Worm (Caenorhabditis elegans) whole organism, late embryonic: ENCODE data around the gene Y54G2A.16.

Experiments used
- F13H6.1 ChIP-seq: sonication (generic microtip); optimal IDR thresholded peaks from 2 replicates; lab custom pipeline; 2016; ENCODE audit warnings: missing genetic modification characterization, missing compliant biosample characterization
- Y22D7AL.16 ChIP-seq: sonication (generic microtip); optimal IDR thresholded peaks from 2 replicates; lab custom pipeline; 2016; ENCODE audit warnings: missing genetic modification characterization, missing compliant biosample characterization
- ama-1 ChIP-seq: fragments of 150-350 bp; optimal IDR thresholded peaks from 2 replicates; lab custom pipeline; 2014
- ceh-14 ChIP-seq: sonication (generic microtip); optimal IDR thresholded peaks from 2 replicates; lab custom pipeline; 2016; ENCODE audit warnings: missing genotype, missing genetic modification characterization, missing compliant biosample characterization
- ceh-22 ChIP-seq: sonication (generic microtip); optimal IDR thresholded peaks from 2 replicates; lab custom pipeline; 2017; ENCODE audit warnings: missing biosample characterization, missing genetic modification characterization
- dve-1 ChIP-seq: sonication (generic microtip); optimal IDR thresholded peaks from 2 replicates; lab custom pipeline; 2017; ENCODE audit warnings: antibody characterized with exemption, mild to moderate bottlenecking, missing genetic modification characterization, missing compliant biosample characterization
- fkh-10 ChIP-seq: fragments of 150-350 bp; optimal IDR thresholded peaks from 2 replicates; lab custom pipeline; 2014; ENCODE audit warnings: missing biosample characterization, missing genetic modification reagents, missing genetic modification characterization
- hlh-15 ChIP-seq: sonication (generic microtip); optimal IDR thresholded peaks from 2 replicates; lab custom pipeline; 2016; ENCODE audit warnings: missing genetic modification characterization, missing compliant biosample characterization
- lin-11 ChIP-seq: fragments of 200-800 bp; sonication (Bioruptor generic); optimal IDR thresholded peaks from 2 replicates; lab custom pipeline; 2018; ENCODE audit warnings: mild to moderate bottlenecking, missing genetic modification characterization, missing compliant biosample characterization
- pag-3 ChIP-seq: sonication (generic microtip); optimal IDR thresholded peaks from 2 replicates; lab custom pipeline; 2016; ENCODE audit warnings: missing compliant biosample characterization, missing genetic modification characterization, borderline replicate concordance
- rnt-1 ChIP-seq: sonication (generic microtip); optimal IDR thresholded peaks from 2 replicates; lab custom pipeline; 2016; ENCODE audit warnings: missing genetic modification characterization, missing compliant biosample characterization
- ztf-16 ChIP-seq: sonication (generic microtip); optimal IDR thresholded peaks from 2 replicates; lab custom pipeline; 2017; ENCODE audit warnings: missing genetic modification characterization, missing compliant biosample characterization

- TF ChIP-seq ceh-22 (tag; lab: Kevin White, UChicago) (no peak), fkh-10 (no peak), ztf-16 (tag; lab: Kevin White, UChicago) (no peak), pag-3 (tag; lab: Kevin White, UChicago) (no peak), ama-1 (lab: Kevin White, UChicago) (no peak), rnt-1 (no peak), ceh-14 (tag; lab: Kevin White, UChicago) (no peak), lin-11 (tag; lab: Kevin White, UChicago) (no peak), hlh-15 (no peak), dve-1 (tag; lab: Kevin White, UChicago) (no peak), Y22D7AL.16 (tag; lab: Kevin White, UChicago) (no peak), F13H6.1 (tag; lab: Kevin White, UChicago) (no peak)
These were observed 44.2 kb downstream of the Y54G2A.16 start, which contains the start of gene Y54G2A.37 for ce11 chrIV:2820408-2820807.
